Worm (Caenorhabditis elegans): ENCODE measurements around the gene F54H12.5.

DNA sequence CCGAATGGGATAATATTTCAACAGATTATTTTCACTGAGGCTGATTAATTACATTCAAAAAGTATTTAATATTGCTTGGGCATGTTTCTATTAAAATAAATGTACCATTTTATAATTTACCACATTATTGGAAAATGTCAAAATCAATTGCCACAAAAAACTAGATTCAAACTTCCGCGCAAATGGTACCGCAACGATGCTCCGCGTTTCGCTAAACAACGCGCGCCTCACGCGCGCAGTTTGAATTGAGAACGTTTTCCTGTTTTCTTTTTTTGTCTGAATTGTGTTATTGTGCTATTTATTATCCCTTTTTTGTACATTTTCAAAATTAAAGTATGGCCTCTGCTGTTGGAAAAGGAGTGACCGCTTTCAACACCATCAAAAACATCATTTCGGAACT lies 31.1 kb downstream of the F54H12.5 start, which contains the start of gene C29E4.12:
- no peak for TF ChIP-seq him-1 (tag; optimal IDR thresholded peaks at IDR 0.05)
- TF ChIP-seq W03F9.2 (tag; optimal IDR thresholded peaks at IDR 0.05), result no peak
- TF ChIP-seq dao-5 (tag; optimal IDR thresholded peaks at IDR 0.05), result no peak
